Worm (Caenorhabditis elegans) whole organism, L1 larva: ENCODE results near the gene hlh-29.
A peak's percentile ranks its signal among the peaks of the same experiment; 100 is the strongest.

ENCODE experiments used
- C16A3.4 ChIP-seq: fragments of 150-350 bp; optimal IDR thresholded peaks from 2 replicates; lab custom pipeline; 2014; ENCODE audit warnings: missing biosample characterization, missing genetic modification characterization
- C34B4.2 ChIP-seq: sonication (generic microtip); optimal IDR thresholded peaks from 2 replicates; lab custom pipeline; 2017; ENCODE audit warnings: mild to moderate bottlenecking, missing genetic modification characterization, missing compliant biosample characterization
- Y116A8C.19 ChIP-seq: sonication (generic microtip); optimal IDR thresholded peaks from 2 replicates; lab custom pipeline; 2016; ENCODE audit warnings: missing compliant biosample characterization, missing genetic modification characterization, borderline replicate concordance
- aha-1 ChIP-seq: fragments of 150-350 bp; optimal IDR thresholded peaks from 2 replicates; lab custom pipeline; 2014; ENCODE audit warnings: missing biosample characterization, missing genetic modification characterization
- alr-1 ChIP-seq: fragments of 200-800 bp; sonication (Bioruptor generic); optimal IDR thresholded peaks from 2 replicates; lab custom pipeline; 2018; ENCODE audit warnings: borderline replicate concordance, mild to moderate bottlenecking, missing genetic modification characterization, missing compliant biosample characterization
- aly-2 ChIP-seq: fragments of 150-350 bp; optimal IDR thresholded peaks from 2 replicates; lab custom pipeline; 2014; ENCODE audit warnings: missing biosample characterization, missing genetic modification characterization
- ama-1 ChIP-seq: fragments of 150-350 bp; optimal IDR thresholded peaks from 2 replicates; lab custom pipeline; 2014
- blmp-1 ChIP-seq: fragments of 150-350 bp; optimal IDR thresholded peaks from 2 replicates; lab custom pipeline; 2014; ENCODE audit warnings: missing biosample characterization, missing genetic modification characterization
- ceh-82 ChIP-seq, 3 experiments: fragments of 150-350 bp in 1 of 3; sonication (generic microtip) in 2 of 3; optimal IDR thresholded peaks; 2 replicates each; lab custom pipeline; 2014 to 2017; ENCODE audit warnings: missing biosample characterization in 3 of 3, missing genetic modification characterization in 3 of 3
- ces-1 ChIP-seq: fragments of 150-350 bp; optimal IDR thresholded peaks from 2 replicates; lab custom pipeline; 2014; ENCODE audit warnings: missing biosample characterization, missing genetic modification reagents, missing genetic modification characterization
- dpl-1 ChIP-seq, 3 experiments: fragments of 150-350 bp in 2 of 3; sonication (generic microtip) in 1 of 3; optimal IDR thresholded peaks; 2 replicates each; lab custom pipeline; 2014 to 2017; ENCODE audit warnings: missing biosample characterization in 3 of 3, missing genetic modification characterization in 3 of 3, missing genetic modification reagents in 3 of 3
- dsc-1 ChIP-seq: sonication (generic microtip); optimal IDR thresholded peaks from 2 replicates; lab custom pipeline; 2016; ENCODE audit warnings: mild to moderate bottlenecking, missing genetic modification characterization, missing compliant biosample characterization
- efl-3 ChIP-seq: fragments of 200-800 bp; sonication (Bioruptor generic); optimal IDR thresholded peaks from 2 replicates; lab custom pipeline; 2018; ENCODE audit warnings: mild to moderate bottlenecking, missing genetic modification characterization, missing compliant biosample characterization
- egl-27 ChIP-seq, 2 experiments: fragments of 150-350 bp in 1 of 2; sonication (generic microtip); optimal IDR thresholded peaks; 3 replicates each; lab custom pipeline; 2017 to 2018; ENCODE audit warnings: missing biosample characterization in 2 of 2, missing genetic modification characterization in 2 of 2, missing genetic modification reagents in 2 of 2
- elt-2 ChIP-seq: sonication (generic microtip); optimal IDR thresholded peaks from 2 replicates; lab custom pipeline; 2016; ENCODE audit warnings: missing genetic modification characterization, mild to moderate bottlenecking, inconsistent platforms, missing compliant biosample characterization, missing genetic modification reagents
- elt-3 ChIP-seq, 6 experiments: fragments of 150-350 bp in 1 of 6; sonication (generic microtip); optimal IDR thresholded peaks; 2 replicates each; lab custom pipeline; 2017 to 2018; ENCODE audit warnings: missing biosample characterization in 6 of 6, missing genetic modification characterization in 6 of 6, inconsistent platforms in 1 of 6
- ets-5 ChIP-seq: fragments of 200-800 bp; sonication (Bioruptor generic); IDR thresholded peaks from 2 replicates; pipeline ENCODE4 v1.3.6; 2022; ENCODE audit warnings: missing genetic modification characterization, missing compliant biosample characterization
- fos-1 ChIP-seq: fragments of 150-350 bp; optimal IDR thresholded peaks from 2 replicates; lab custom pipeline; 2014; ENCODE audit warnings: missing biosample characterization, missing genetic modification characterization
- grh-1 ChIP-seq: fragments of 200-800 bp; sonication (Bioruptor generic); IDR thresholded peaks from 2 replicates; pipeline ENCODE4 v1.3.6; 2022; ENCODE audit warnings: missing genetic modification reagents, missing genetic modification characterization, missing compliant biosample characterization
- hlh-4 ChIP-seq: sonication (generic microtip); optimal IDR thresholded peaks from 2 replicates; lab custom pipeline; 2016; ENCODE audit warnings: mild to moderate bottlenecking, missing genetic modification characterization, missing compliant biosample characterization
- hpl-2 ChIP-seq: fragments of 150-350 bp; optimal IDR thresholded peaks from 2 replicates; lab custom pipeline; 2014; ENCODE audit warnings: missing biosample characterization, missing genetic modification reagents, missing genetic modification characterization
- irx-1 ChIP-seq: sonication (generic microtip); optimal IDR thresholded peaks from 2 replicates; lab custom pipeline; 2016; ENCODE audit warnings: missing genetic modification characterization, missing compliant biosample characterization
- jun-1 ChIP-seq: fragments of 150-350 bp; optimal IDR thresholded peaks from 2 replicates; lab custom pipeline; 2014; ENCODE audit warnings: missing biosample characterization, missing genetic modification reagents, missing genetic modification characterization
- lin-14 ChIP-seq: fragments of 200-800 bp; sonication (Bioruptor generic); optimal IDR thresholded peaks from 2 replicates; lab custom pipeline; 2018; ENCODE audit warnings: mild to moderate bottlenecking, missing genetic modification characterization, moderate library complexity, missing compliant biosample characterization
- lin-15B ChIP-seq: fragments of 150-350 bp; sonication (generic microtip); optimal IDR thresholded peaks from 3 replicates; lab custom pipeline; 2014; ENCODE audit warnings: missing biosample characterization, missing genetic modification characterization
- lin-35 ChIP-seq, 2 experiments: fragments of 150-350 bp; optimal IDR thresholded peaks; 2 replicates each; lab custom pipeline; 2014; ENCODE audit warnings: missing biosample characterization in 2 of 2, missing genetic modification characterization in 2 of 2, missing genetic modification reagents in 2 of 2
- lin-39 ChIP-seq: fragments of 150-350 bp; optimal IDR thresholded peaks from 2 replicates; lab custom pipeline; 2014; ENCODE audit warnings: missing biosample characterization, missing genetic modification reagents, missing genetic modification characterization
- lsy-2 ChIP-seq, 2 experiments: fragments of 150-350 bp; optimal IDR thresholded peaks; 2 replicates each; lab custom pipeline; 2014; ENCODE audit warnings: missing biosample characterization in 2 of 2, missing genetic modification characterization in 2 of 2
- mab-9 ChIP-seq: fragments of 200-800 bp; sonication (Bioruptor generic); IDR thresholded peaks from 2 replicates; pipeline ENCODE4 v1.3.6; 2022; ENCODE audit warnings: missing genetic modification reagents, missing genetic modification characterization, missing compliant biosample characterization
- mdl-1 ChIP-seq, 2 experiments: fragments of 150-350 bp; optimal IDR thresholded peaks; 2 replicates each; lab custom pipeline; 2014 to 2017; ENCODE audit warnings: missing biosample characterization in 2 of 2, missing genetic modification characterization in 2 of 2, inconsistent platforms in 1 of 2
- mef-2 ChIP-seq: fragments of 150-350 bp; optimal IDR thresholded peaks from 2 replicates; lab custom pipeline; 2014; ENCODE audit warnings: missing biosample characterization, missing genetic modification characterization
- mep-1 ChIP-seq: fragments of 150-350 bp; optimal IDR thresholded peaks from 2 replicates; lab custom pipeline; 2014; ENCODE audit warnings: missing biosample characterization, missing genetic modification characterization
- nhr-11 ChIP-seq: fragments of 150-350 bp; optimal IDR thresholded peaks from 2 replicates; lab custom pipeline; 2014; ENCODE audit warnings: missing biosample characterization, missing genetic modification characterization
- nhr-12 ChIP-seq: sonication (generic microtip); optimal IDR thresholded peaks from 2 replicates; lab custom pipeline; 2017; ENCODE audit warnings: missing biosample characterization, missing genetic modification characterization
- nhr-19 ChIP-seq: fragments of 200-800 bp; sonication (Bioruptor generic); conservative IDR thresholded peaks from 2 replicates; pipeline ENCODE4 v1.3.6; 2022; ENCODE audit warnings: missing genetic modification characterization, missing compliant biosample characterization
- nhr-20 ChIP-seq: sonication (generic microtip); optimal IDR thresholded peaks from 2 replicates; lab custom pipeline; 2016; ENCODE audit warnings: mild to moderate bottlenecking, missing genetic modification characterization, missing compliant biosample characterization
- nhr-237 ChIP-seq: fragments of 150-350 bp; optimal IDR thresholded peaks from 2 replicates; lab custom pipeline; 2014; ENCODE audit warnings: missing biosample characterization, missing genetic modification characterization
- nhr-47 ChIP-seq: sonication (generic microtip); optimal IDR thresholded peaks from 2 replicates; lab custom pipeline; 2016; ENCODE audit warnings: mild to moderate bottlenecking, missing genetic modification characterization, moderate library complexity, missing compliant biosample characterization
- nhr-71 ChIP-seq: sonication (generic microtip); optimal IDR thresholded peaks from 2 replicates; lab custom pipeline; 2016; ENCODE audit warnings: mild to moderate bottlenecking, missing genetic modification characterization, moderate library complexity, missing compliant biosample characterization
- nhr-77 ChIP-seq: fragments of 150-350 bp; optimal IDR thresholded peaks from 2 replicates; lab custom pipeline; 2014; ENCODE audit warnings: missing biosample characterization, missing genetic modification characterization
- nhr-84 ChIP-seq: sonication (generic microtip); optimal IDR thresholded peaks from 2 replicates; lab custom pipeline; 2017; ENCODE audit warnings: missing biosample characterization, missing genetic modification characterization
- pax-3 ChIP-seq: fragments of 200-800 bp; sonication (Bioruptor generic); optimal IDR thresholded peaks from 2 replicates; lab custom pipeline; 2018; ENCODE audit warnings: mild to moderate bottlenecking, missing genetic modification characterization, moderate library complexity, missing compliant biosample characterization
- rnt-1 ChIP-seq: sonication (generic microtip); optimal IDR thresholded peaks from 2 replicates; lab custom pipeline; 2016; ENCODE audit warnings: mild to moderate bottlenecking, missing genetic modification characterization, moderate library complexity, missing compliant biosample characterization
- skn-1 ChIP-seq: fragments of 150-350 bp; optimal IDR thresholded peaks from 2 replicates; lab custom pipeline; 2014; ENCODE audit warnings: missing biosample characterization, missing genetic modification characterization
- snu-23 ChIP-seq: sonication (generic microtip); optimal IDR thresholded peaks from 2 replicates; lab custom pipeline; 2016; ENCODE audit warnings: missing genetic modification characterization, missing compliant biosample characterization
- sox-4 ChIP-seq: sonication (generic microtip); optimal IDR thresholded peaks from 2 replicates; lab custom pipeline; 2016; ENCODE audit warnings: missing genetic modification characterization, missing compliant biosample characterization
- sptf-1 ChIP-seq: fragments of 150-350 bp; optimal IDR thresholded peaks from 2 replicates; lab custom pipeline; 2014; ENCODE audit warnings: missing biosample characterization, missing genetic modification characterization
- sup-37 ChIP-seq: fragments of 200-800 bp; sonication (Bioruptor generic); optimal IDR thresholded peaks from 2 replicates; lab custom pipeline; 2018; ENCODE audit warnings: mild to moderate bottlenecking, missing genetic modification characterization, missing compliant biosample characterization
- unc-30 ChIP-seq: sonication (generic microtip); optimal IDR thresholded peaks from 2 replicates; lab custom pipeline; 2017; ENCODE audit warnings: missing biosample characterization, missing genetic modification characterization
- unc-62 ChIP-seq: fragments of 150-350 bp; optimal IDR thresholded peaks from 2 replicates; lab custom pipeline; 2014; ENCODE audit warnings: missing biosample characterization, missing genetic modification reagents, missing genetic modification characterization
- unc-98 ChIP-seq: fragments of 200-800 bp; sonication (Bioruptor generic); IDR thresholded peaks from 2 replicates; pipeline ENCODE4 v1.3.6; 2022; ENCODE audit warnings: missing genetic modification characterization, missing compliant biosample characterization
- zip-4 ChIP-seq: fragments of 200-800 bp; sonication (Bioruptor generic); optimal IDR thresholded peaks from 2 replicates; lab custom pipeline; 2018; ENCODE audit warnings: mild to moderate bottlenecking, missing genetic modification characterization, moderate library complexity, missing compliant biosample characterization
- ztf-11 ChIP-seq, 2 experiments: sonication (generic microtip); optimal IDR thresholded peaks; 2 replicates each; lab custom pipeline; 2016 to 2017; ENCODE audit warnings: missing genetic modification characterization in 2 of 2, missing biosample characterization in 1 of 2, missing compliant biosample characterization in 1 of 2
- ztf-4 ChIP-seq: fragments of 150-350 bp; optimal IDR thresholded peaks from 2 replicates; lab custom pipeline; 2014; ENCODE audit warnings: missing biosample characterization, missing genetic modification characterization

hlh-29 gene

ce11 chrX:17516941-17517340 is 31.5 kb downstream of the hlh-29 start:
- TF ChIP-seq nhr-19 (GFP tag; lab: Robert Waterston, UW) (peak; percentile 37), fos-1 (no peak), ztf-11 (tag; optimal IDR thresholded peaks at IDR 0.05; lab: Kevin White, UChicago) (no peak), Y116A8C.19 (tag; lab: Kevin White, UChicago) (no peak), unc-62 (GFP tag; lab: Kevin White, UChicago) (no peak), dpl-1 (GFP tag; optimal IDR thresholded peaks at IDR 0.05; lab: Kevin White, UChicago) (no peak), lsy-2 (tag; optimal IDR thresholded peaks at IDR 0.05; lab: Kevin White, UChicago) (no peak), efl-3 (no peak), sox-4 (tag; lab: Kevin White, UChicago) (no peak), grh-1 (GFP tag; lab: Robert Waterston, UW) (no peak), sup-37 (GFP tag; lab: Kevin White, UChicago) (no peak), nhr-47 (tag; lab: Kevin White, UChicago) (no peak), pax-3 (tag; lab: Kevin White, UChicago) (no peak), C16A3.4 (tag; lab: Kevin White, UChicago) (no peak), nhr-84 (tag; lab: Kevin White, UChicago) (no peak), nhr-12 (tag; lab: Kevin White, UChicago) (no peak), unc-98 (GFP tag; lab: Robert Waterston, UW) (no peak), C34B4.2 (no peak), unc-30 (tag; lab: Kevin White, UChicago) (no peak), irx-1 (tag; lab: Kevin White, UChicago) (no peak), mef-2 (tag; lab: Kevin White, UChicago) (no peak), nhr-77 (tag; lab: Kevin White, UChicago) (no peak), ces-1 (GFP tag; lab: Kevin White, UChicago) (no peak), zip-4 (GFP tag; lab: Kevin White, UChicago) (no peak), lin-35 (GFP tag; optimal IDR thresholded peaks at IDR 0.05; lab: Kevin White, UChicago) (no peak), rnt-1 (tag; lab: Kevin White, UChicago) (peak; percentile 38), blmp-1 (tag; lab: Kevin White, UChicago) (peak; percentile 82), snu-23 (GFP tag; lab: Kevin White, UChicago) (peak; percentile 32), lin-14 (GFP tag; lab: Kevin White, UChicago) (peak; percentile 79), mdl-1 (tag; optimal IDR thresholded peaks at IDR 0.05; lab: Kevin White, UChicago) (peak in 1 of 2 experiments; percentile 42), hpl-2 (GFP tag; lab: Kevin White, UChicago) (no peak), dsc-1 (tag; lab: Kevin White, UChicago) (no peak), aha-1 (no peak), nhr-237 (tag; lab: Kevin White, UChicago) (no peak), ztf-4 (tag; lab: Kevin White, UChicago) (peak; percentile 10), lin-39 (no peak), nhr-71 (tag; lab: Kevin White, UChicago) (peak; percentile 69), skn-1 (tag; lab: Kevin White, UChicago) (peak; percentile 6), elt-3 (tag; optimal IDR thresholded peaks at IDR 0.05; lab: Kevin White, UChicago) (peak in 2 of 6 experiments; percentile 22 to 56), ceh-82 (tag; optimal IDR thresholded peaks at IDR 0.05; lab: Kevin White, UChicago) (no peak), alr-1 (tag; lab: Kevin White, UChicago) (no peak), mep-1 (tag; lab: Kevin White, UChicago) (no peak), mab-9 (GFP tag; lab: Robert Waterston, UW) (no peak), nhr-20 (peak; percentile 66), lin-15B (tag; lab: Kevin White, UChicago) (no peak), jun-1 (no peak), sptf-1 (no peak), elt-2 (tag; lab: Kevin White, UChicago) (no peak), ama-1 (no peak), nhr-11 (no peak), hlh-4 (tag; lab: Kevin White, UChicago) (no peak), ets-5 (GFP tag; lab: Robert Waterston, UW) (no peak), egl-27 (tag; optimal IDR thresholded peaks at IDR 0.05; lab: Kevin White, UChicago) (no peak), aly-2 (no peak)
